Worm (Caenorhabditis elegans) whole organism, young adult: ENCODE measurements around the gene kcnl-3.
A peak's percentile ranks its signal among the peaks of the same experiment; 100 is the strongest.

Experiments used
- B0336.3 ChIP-seq: fragments of 200-800 bp; sonication (Bioruptor generic); IDR thresholded peaks from 2 replicates; pipeline ENCODE4 v1.3.6; 2022; ENCODE audit warnings: missing genetic modification characterization, missing compliant biosample characterization
- F22D6.2 ChIP-seq: sonication (generic microtip); optimal IDR thresholded peaks from 2 replicates; lab custom pipeline; 2016; ENCODE audit warnings: mild to moderate bottlenecking, missing genetic modification characterization, missing compliant biosample characterization
- F37B4.10 ChIP-seq: fragments of 200-800 bp; sonication (Bioruptor generic); IDR thresholded peaks from 2 replicates; pipeline ENCODE4 v1.3.6; 2022; ENCODE audit warnings: missing genetic modification characterization, missing compliant biosample characterization
- F39B2.1 ChIP-seq: fragments of 200-800 bp; sonication (Bioruptor generic); IDR thresholded peaks from 2 replicates; pipeline ENCODE4 v1.3.6; 2022; ENCODE audit warnings: missing genetic modification reagents, missing genetic modification characterization, missing compliant biosample characterization
- F52B5.7 ChIP-seq: sonication (generic microtip); optimal IDR thresholded peaks from 2 replicates; lab custom pipeline; 2016; ENCODE audit warnings: mild to moderate bottlenecking, missing genetic modification characterization, missing compliant biosample characterization
- Y53G8AR.9 ChIP-seq: fragments of 200-800 bp; sonication (Bioruptor generic); conservative IDR thresholded peaks from 2 replicates; pipeline ENCODE4 v1.3.6; 2022; ENCODE audit warnings: missing genetic modification reagents, missing genetic modification characterization, missing compliant biosample characterization
- Y56A3A.18 ChIP-seq: fragments of 200-800 bp; sonication (Bioruptor generic); IDR thresholded peaks from 2 replicates; pipeline ENCODE4 v1.3.6; 2022; ENCODE audit warnings: missing genetic modification reagents, missing genetic modification characterization, missing compliant biosample characterization
- akir-1 ChIP-seq: fragments of 200-800 bp; sonication (Bioruptor generic); optimal IDR thresholded peaks from 2 replicates; lab custom pipeline; 2018; ENCODE audit warnings: mild to moderate bottlenecking, missing genetic modification characterization, moderate library complexity, missing compliant biosample characterization
- aptf-2 ChIP-seq: fragments of 200-800 bp; sonication (Bioruptor generic); conservative IDR thresholded peaks from 2 replicates; pipeline ENCODE4 v1.3.6; 2022; ENCODE audit warnings: missing genetic modification reagents, missing genetic modification characterization, missing compliant biosample characterization
- attf-3 ChIP-seq: fragments of 200-800 bp; sonication (Bioruptor generic); conservative IDR thresholded peaks from 2 replicates; pipeline ENCODE4 v1.3.6; 2022; ENCODE audit warnings: missing genetic modification reagents, missing genetic modification characterization, missing compliant biosample characterization
- attf-6 ChIP-seq: fragments of 200-800 bp; sonication (Bioruptor generic); IDR thresholded peaks from 2 replicates; pipeline ENCODE4 v1.3.6; 2022; ENCODE audit warnings: missing genetic modification reagents, missing genetic modification characterization, missing compliant biosample characterization
- ceh-100 ChIP-seq: fragments of 200-800 bp; sonication (Bioruptor generic); IDR thresholded peaks from 2 replicates; pipeline ENCODE4 v1.3.6; 2022; ENCODE audit warnings: missing genetic modification reagents, missing genetic modification characterization, missing compliant biosample characterization
- ceh-27 ChIP-seq: fragments of 200-800 bp; sonication (Bioruptor generic); optimal IDR thresholded peaks from 2 replicates; lab custom pipeline; 2018; ENCODE audit warnings: mild to moderate bottlenecking, missing genetic modification characterization, moderate library complexity, missing compliant biosample characterization
- egl-18 ChIP-seq: fragments of 200-800 bp; sonication (Bioruptor generic); IDR thresholded peaks from 2 replicates; pipeline ENCODE4 v1.3.6; 2022; ENCODE audit warnings: missing genetic modification reagents, missing genetic modification characterization, missing compliant biosample characterization
- hmg-20 ChIP-seq: fragments of 200-800 bp; sonication (Bioruptor generic); IDR thresholded peaks from 2 replicates; pipeline ENCODE4 v1.3.6; 2022; ENCODE audit warnings: missing genetic modification reagents, missing genetic modification characterization, missing compliant biosample characterization
- hsf-1 ChIP-seq: fragments of 200-800 bp; sonication (Bioruptor generic); IDR thresholded peaks from 2 replicates; pipeline ENCODE4 v1.3.6; 2022; ENCODE audit warnings: missing genetic modification reagents, missing genetic modification characterization, missing compliant biosample characterization
- let-607 ChIP-seq, 2 experiments: fragments of 200-800 bp in 1 of 2; sonication (Bioruptor generic) in 1 of 2; sonication (generic microtip) in 1 of 2; optimal IDR thresholded peaks; 2 replicates each; lab custom pipeline; 2016 to 2018; ENCODE audit warnings: mild to moderate bottlenecking in 2 of 2, missing compliant biosample characterization in 2 of 2, missing genetic modification characterization in 2 of 2, moderate library complexity in 2 of 2, missing genotype in 1 of 2
- lin-40 ChIP-seq: sonication (generic microtip); optimal IDR thresholded peaks from 2 replicates; lab custom pipeline; 2016; ENCODE audit warnings: missing genetic modification characterization, mild to moderate bottlenecking, missing compliant biosample characterization, missing genotype, missing genetic modification reagents
- lir-1 ChIP-seq: fragments of 200-800 bp; sonication (Bioruptor generic); conservative IDR thresholded peaks from 2 replicates; pipeline ENCODE4 v1.3.6; 2022; ENCODE audit warnings: missing genetic modification reagents, missing genetic modification characterization, missing compliant biosample characterization
- nfyb-1 ChIP-seq: fragments of 200-800 bp; sonication (Bioruptor generic); IDR thresholded peaks from 2 replicates; pipeline ENCODE4 v1.3.6; 2022; ENCODE audit warnings: missing genetic modification reagents, missing genetic modification characterization, missing compliant biosample characterization
- nhr-120 ChIP-seq: fragments of 200-800 bp; sonication (Bioruptor generic); IDR thresholded peaks from 2 replicates; pipeline ENCODE4 v1.3.6; 2022; ENCODE audit warnings: missing genetic modification characterization, missing compliant biosample characterization
- nhr-80 ChIP-seq: sonication (generic microtip); optimal IDR thresholded peaks from 2 replicates; lab custom pipeline; 2016; ENCODE audit warnings: missing genetic modification characterization, missing compliant biosample characterization
- nhr-90 ChIP-seq: sonication (generic microtip); optimal IDR thresholded peaks from 2 replicates; lab custom pipeline; 2016; ENCODE audit warnings: missing genotype, mild to moderate bottlenecking, missing genetic modification characterization, missing compliant biosample characterization
- pbrm-1 ChIP-seq: fragments of 200-800 bp; sonication (Bioruptor generic); IDR thresholded peaks from 2 replicates; pipeline ENCODE4 v1.3.6; 2022; ENCODE audit warnings: missing genetic modification reagents, missing genetic modification characterization, missing compliant biosample characterization
- rec-8 ChIP-seq, 2 experiments: sonication (generic microtip); optimal IDR thresholded peaks; 2 replicates each; lab custom pipeline; 2016; ENCODE audit warnings: mild to moderate bottlenecking in 2 of 2, missing genetic modification characterization in 2 of 2, missing genetic modification reagents in 2 of 2, missing genotype in 2 of 2, missing biosample characterization in 1 of 2, missing compliant biosample characterization in 1 of 2, moderate library complexity in 1 of 2
- repo-1 ChIP-seq: sonication (generic microtip); optimal IDR thresholded peaks from 2 replicates; lab custom pipeline; 2017; ENCODE audit warnings: mild to moderate bottlenecking, missing genetic modification characterization, missing compliant biosample characterization
- unc-62 ChIP-seq: fragments of 150-350 bp; optimal IDR thresholded peaks from 2 replicates; lab custom pipeline; 2014; ENCODE audit warnings: missing biosample characterization, missing genetic modification reagents, missing genetic modification characterization
- ztf-22 ChIP-seq: fragments of 200-800 bp; sonication (Bioruptor generic); optimal IDR thresholded peaks from 2 replicates; lab custom pipeline; 2018; ENCODE audit warnings: mild to moderate bottlenecking, missing genetic modification characterization, moderate library complexity, missing compliant biosample characterization
- ztf-28 ChIP-seq: fragments of 200-800 bp; sonication (Bioruptor generic); IDR thresholded peaks from 2 replicates; pipeline ENCODE4 v1.3.6; 2022; ENCODE audit warnings: missing genetic modification reagents, missing genetic modification characterization, missing compliant biosample characterization
- ztf-6 ChIP-seq: fragments of 200-800 bp; sonication (Bioruptor generic); IDR thresholded peaks from 2 replicates; pipeline ENCODE4 v1.3.6; 2022; ENCODE audit warnings: missing genetic modification reagents, missing genetic modification characterization, missing compliant biosample characterization

Gene kcnl-3

ce11 chrX:5344287-5344686, 42.4 kb upstream of the kcnl-3 start, which contains the start of gene C26B9.1:
TSS of gene C26B9.1 (plus strand) at chrX:5344587.
- TF ChIP-seq Y56A3A.18 (GFP tag; lab: Robert Waterston, UW): no peak
- TF ChIP-seq akir-1 (GFP tag; lab: Kevin White, UChicago): no peak
- TF ChIP-seq unc-62 (GFP tag; lab: Kevin White, UChicago): no peak
- TF ChIP-seq B0336.3 (GFP tag; lab: Robert Waterston, UW): no peak

- TF ChIP-seq lir-1 (GFP tag; lab: Robert Waterston, UW): no peak
- no peak for TF ChIP-seq ceh-100
- no peak for TF ChIP-seq F52B5.7 (tag; lab: Kevin White, UChicago)
- peak; percentile 91 for TF ChIP-seq nhr-80
- no peak for TF ChIP-seq attf-3
- no peak for TF ChIP-seq ceh-27 (GFP tag; lab: Kevin White, UChicago)
- no peak for TF ChIP-seq hsf-1 (GFP tag; lab: Robert Waterston, UW)
- TF ChIP-seq hmg-20 (GFP tag; lab: Robert Waterston, UW): no peak
- no peak for TF ChIP-seq lin-40
- TF ChIP-seq nhr-90 (tag; lab: Kevin White, UChicago): no peak
- TF ChIP-seq aptf-2: no peak
- TF ChIP-seq let-607 (tag; optimal IDR thresholded peaks at IDR 0.05; lab: Kevin White, UChicago): peak; percentile 66 to 85
- TF ChIP-seq F37B4.10 (GFP tag; lab: Robert Waterston, UW): no peak
- TF ChIP-seq F22D6.2 (tag; lab: Kevin White, UChicago): no peak
- no peak for TF ChIP-seq ztf-6 (GFP tag; lab: Robert Waterston, UW)
- no peak for TF ChIP-seq Y53G8AR.9 (GFP tag; lab: Robert Waterston, UW)
- TF ChIP-seq ztf-22 (GFP tag; lab: Kevin White, UChicago): peak; percentile 14
Observed at ce11 chrX:5346303-5346702, 40.4 kb upstream of the kcnl-3 start.

- TF ChIP-seq attf-6 (GFP tag; lab: Robert Waterston, UW): no peak
- TF ChIP-seq F39B2.1 (GFP tag; lab: Robert Waterston, UW): no peak
- TF ChIP-seq egl-18 (GFP tag; lab: Robert Waterston, UW): no peak
- TF ChIP-seq ztf-28 (GFP tag; lab: Robert Waterston, UW): no peak
Observed at ce11 chrX:5347856-5348255, 38.8 kb upstream of the kcnl-3 start.

ce11 chrX:5348529-5349148, 38.0 kb upstream of the kcnl-3 start, which contains the start of gene syx-3:
TSS of gene syx-3 (plus strand) at chrX:5349098.
- TF ChIP-seq nfyb-1 (GFP tag; lab: Robert Waterston, UW): no peak
- no peak for TF ChIP-seq repo-1 (tag; lab: Kevin White, UChicago)
- TF ChIP-seq rec-8 (tag; optimal IDR thresholded peaks at IDR 0.05; lab: Kevin White, UChicago): no peak
- TF ChIP-seq hmg-20 (GFP tag; lab: Robert Waterston, UW): no peak
- TF ChIP-seq pbrm-1 (GFP tag; lab: Robert Waterston, UW): no peak
- no peak for TF ChIP-seq nhr-120 (GFP tag; lab: Robert Waterston, UW)
